Worm (Caenorhabditis elegans) whole organism, L1 larva: ENCODE results near the gene dat-1.
A peak's percentile ranks its signal among the peaks of the same experiment; 100 is the strongest.

Experiments used
- C04F5.9 ChIP-seq: sonication (generic microtip); optimal IDR thresholded peaks from 2 replicates; lab custom pipeline; 2016; ENCODE audit warnings: missing genetic modification characterization, missing compliant biosample characterization
- C34B4.2 ChIP-seq: sonication (generic microtip); optimal IDR thresholded peaks from 2 replicates; lab custom pipeline; 2017; ENCODE audit warnings: mild to moderate bottlenecking, missing genetic modification characterization, missing compliant biosample characterization
- aha-1 ChIP-seq: fragments of 150-350 bp; optimal IDR thresholded peaks from 2 replicates; lab custom pipeline; 2014; ENCODE audit warnings: missing biosample characterization, missing genetic modification characterization
- aly-2 ChIP-seq: fragments of 150-350 bp; optimal IDR thresholded peaks from 2 replicates; lab custom pipeline; 2014; ENCODE audit warnings: missing biosample characterization, missing genetic modification characterization
- blmp-1 ChIP-seq: fragments of 150-350 bp; optimal IDR thresholded peaks from 2 replicates; lab custom pipeline; 2014; ENCODE audit warnings: missing biosample characterization, missing genetic modification characterization
- ceh-8 ChIP-seq: fragments of 200-800 bp; sonication (Bioruptor generic); optimal IDR thresholded peaks from 2 replicates; lab custom pipeline; 2018; ENCODE audit warnings: mild to moderate bottlenecking, missing genetic modification characterization, moderate library complexity, missing compliant biosample characterization
- ceh-88 ChIP-seq: fragments of 200-800 bp; sonication (Bioruptor generic); IDR thresholded peaks from 2 replicates; pipeline ENCODE4 v1.3.6; 2022; ENCODE audit warnings: missing genetic modification characterization, missing compliant biosample characterization
- ces-1 ChIP-seq: fragments of 150-350 bp; optimal IDR thresholded peaks from 2 replicates; lab custom pipeline; 2014; ENCODE audit warnings: missing biosample characterization, missing genetic modification reagents, missing genetic modification characterization
- dpl-1 ChIP-seq, 3 experiments: fragments of 150-350 bp in 2 of 3; sonication (generic microtip) in 1 of 3; optimal IDR thresholded peaks; 2 replicates each; lab custom pipeline; 2014 to 2017; ENCODE audit warnings: missing biosample characterization in 3 of 3, missing genetic modification characterization in 3 of 3, missing genetic modification reagents in 3 of 3
- efl-1 ChIP-seq, 4 experiments: fragments of 150-350 bp; optimal IDR thresholded peaks in 3 of 4; peaks in 1 of 4; 1 replicate in 1 of 4; 2 replicates in 3 of 4; lab custom pipeline; 2014; ENCODE audit warnings: missing biosample characterization in 2 of 4, missing genetic modification characterization in 2 of 4, missing genetic modification reagents in 2 of 4
- efl-3 ChIP-seq: fragments of 200-800 bp; sonication (Bioruptor generic); optimal IDR thresholded peaks from 2 replicates; lab custom pipeline; 2018; ENCODE audit warnings: mild to moderate bottlenecking, missing genetic modification characterization, missing compliant biosample characterization
- egl-27 ChIP-seq, 2 experiments: fragments of 150-350 bp in 1 of 2; sonication (generic microtip); optimal IDR thresholded peaks; 3 replicates each; lab custom pipeline; 2017 to 2018; ENCODE audit warnings: missing biosample characterization in 2 of 2, missing genetic modification characterization in 2 of 2, missing genetic modification reagents in 2 of 2
- elt-2 ChIP-seq: sonication (generic microtip); optimal IDR thresholded peaks from 2 replicates; lab custom pipeline; 2016; ENCODE audit warnings: missing genetic modification characterization, mild to moderate bottlenecking, inconsistent platforms, missing compliant biosample characterization, missing genetic modification reagents
- elt-3 ChIP-seq, 6 experiments: fragments of 150-350 bp in 1 of 6; sonication (generic microtip); optimal IDR thresholded peaks; 2 replicates each; lab custom pipeline; 2017 to 2018; ENCODE audit warnings: missing biosample characterization in 6 of 6, missing genetic modification characterization in 6 of 6, inconsistent platforms in 1 of 6
- ets-5 ChIP-seq: fragments of 200-800 bp; sonication (Bioruptor generic); IDR thresholded peaks from 2 replicates; pipeline ENCODE4 v1.3.6; 2022; ENCODE audit warnings: missing genetic modification characterization, missing compliant biosample characterization
- fkh-10 ChIP-seq: sonication (generic microtip); optimal IDR thresholded peaks from 2 replicates; lab custom pipeline; 2017; ENCODE audit warnings: missing biosample characterization, missing genetic modification reagents, missing genetic modification characterization
- fkh-4 ChIP-seq: sonication (generic microtip); optimal IDR thresholded peaks from 2 replicates; lab custom pipeline; 2016; ENCODE audit warnings: missing compliant biosample characterization, missing genetic modification characterization, borderline replicate concordance
- fos-1 ChIP-seq: fragments of 150-350 bp; optimal IDR thresholded peaks from 2 replicates; lab custom pipeline; 2014; ENCODE audit warnings: missing biosample characterization, missing genetic modification characterization
- grh-1 ChIP-seq: fragments of 200-800 bp; sonication (Bioruptor generic); IDR thresholded peaks from 2 replicates; pipeline ENCODE4 v1.3.6; 2022; ENCODE audit warnings: missing genetic modification reagents, missing genetic modification characterization, missing compliant biosample characterization
- lin-35 ChIP-seq, 2 experiments: fragments of 150-350 bp; optimal IDR thresholded peaks; 2 replicates each; lab custom pipeline; 2014; ENCODE audit warnings: missing biosample characterization in 2 of 2, missing genetic modification characterization in 2 of 2, missing genetic modification reagents in 2 of 2
- lir-3 ChIP-seq: sonication (generic microtip); optimal IDR thresholded peaks from 2 replicates; lab custom pipeline; 2016; ENCODE audit warnings: mild to moderate bottlenecking, missing genetic modification characterization, moderate library complexity, missing compliant biosample characterization; ENCODE audit not compliant: poor library complexity
- lsy-2 ChIP-seq, 2 experiments: fragments of 150-350 bp; optimal IDR thresholded peaks; 2 replicates each; lab custom pipeline; 2014; ENCODE audit warnings: missing biosample characterization in 2 of 2, missing genetic modification characterization in 2 of 2
- mab-9 ChIP-seq: fragments of 200-800 bp; sonication (Bioruptor generic); IDR thresholded peaks from 2 replicates; pipeline ENCODE4 v1.3.6; 2022; ENCODE audit warnings: missing genetic modification reagents, missing genetic modification characterization, missing compliant biosample characterization
- mep-1 ChIP-seq: fragments of 150-350 bp; optimal IDR thresholded peaks from 2 replicates; lab custom pipeline; 2014; ENCODE audit warnings: missing biosample characterization, missing genetic modification characterization
- nhr-11 ChIP-seq: fragments of 150-350 bp; optimal IDR thresholded peaks from 2 replicates; lab custom pipeline; 2014; ENCODE audit warnings: missing biosample characterization, missing genetic modification characterization
- nhr-19 ChIP-seq: fragments of 200-800 bp; sonication (Bioruptor generic); conservative IDR thresholded peaks from 2 replicates; pipeline ENCODE4 v1.3.6; 2022; ENCODE audit warnings: missing genetic modification characterization, missing compliant biosample characterization
- nhr-71 ChIP-seq: sonication (generic microtip); optimal IDR thresholded peaks from 2 replicates; lab custom pipeline; 2016; ENCODE audit warnings: mild to moderate bottlenecking, missing genetic modification characterization, moderate library complexity, missing compliant biosample characterization
- nhr-77 ChIP-seq: fragments of 150-350 bp; optimal IDR thresholded peaks from 2 replicates; lab custom pipeline; 2014; ENCODE audit warnings: missing biosample characterization, missing genetic modification characterization
- nhr-84 ChIP-seq: sonication (generic microtip); optimal IDR thresholded peaks from 2 replicates; lab custom pipeline; 2017; ENCODE audit warnings: missing biosample characterization, missing genetic modification characterization
- nhr-85 ChIP-seq: sonication (generic microtip); peaks from one replicate; lab custom pipeline; 2016; ENCODE audit warnings: missing genetic modification characterization, inconsistent platforms, missing compliant biosample characterization
- pax-3 ChIP-seq: fragments of 200-800 bp; sonication (Bioruptor generic); optimal IDR thresholded peaks from 2 replicates; lab custom pipeline; 2018; ENCODE audit warnings: mild to moderate bottlenecking, missing genetic modification characterization, moderate library complexity, missing compliant biosample characterization
- pqm-1 ChIP-seq: sonication (generic microtip); optimal IDR thresholded peaks from 3 replicates; lab custom pipeline; 2017; ENCODE audit warnings: missing biosample characterization, missing genetic modification characterization
- snpc-4 ChIP-seq: fragments of 150-350 bp; optimal IDR thresholded peaks from 2 replicates; lab custom pipeline; 2014; ENCODE audit warnings: missing biosample characterization, missing genetic modification characterization
- tbx-2 ChIP-seq: sonication (generic microtip); optimal IDR thresholded peaks from 2 replicates; lab custom pipeline; 2016; ENCODE audit warnings: missing genetic modification characterization, missing compliant biosample characterization
- tlp-1 ChIP-seq: fragments of 150-350 bp; optimal IDR thresholded peaks from 2 replicates; lab custom pipeline; 2014; ENCODE audit warnings: missing biosample characterization, missing genetic modification characterization
- unc-130 ChIP-seq: fragments of 150-350 bp; optimal IDR thresholded peaks from 2 replicates; lab custom pipeline; 2017; ENCODE audit warnings: missing biosample characterization, missing genetic modification characterization, inconsistent platforms
- unc-86 ChIP-seq: sonication (generic microtip); optimal IDR thresholded peaks from 2 replicates; lab custom pipeline; 2016; ENCODE audit warnings: missing genetic modification characterization, missing compliant biosample characterization
- unc-98 ChIP-seq: fragments of 200-800 bp; sonication (Bioruptor generic); IDR thresholded peaks from 2 replicates; pipeline ENCODE4 v1.3.6; 2022; ENCODE audit warnings: missing genetic modification characterization, missing compliant biosample characterization
- xbp-1 ChIP-seq: sonication (generic microtip); optimal IDR thresholded peaks from 2 replicates; lab custom pipeline; 2016; ENCODE audit warnings: missing genetic modification characterization, missing compliant biosample characterization
- zag-1 ChIP-seq: fragments of 150-350 bp; optimal IDR thresholded peaks from 2 replicates; lab custom pipeline; 2014; ENCODE audit warnings: missing biosample characterization, missing genetic modification characterization
- zip-4 ChIP-seq: fragments of 200-800 bp; sonication (Bioruptor generic); optimal IDR thresholded peaks from 2 replicates; lab custom pipeline; 2018; ENCODE audit warnings: mild to moderate bottlenecking, missing genetic modification characterization, moderate library complexity, missing compliant biosample characterization
- ztf-4 ChIP-seq: fragments of 150-350 bp; optimal IDR thresholded peaks from 2 replicates; lab custom pipeline; 2014; ENCODE audit warnings: missing biosample characterization, missing genetic modification characterization

The dat-1 gene

ce11 chrIII:9239983-9240382 is 2.8 kb upstream of the dat-1 start, which contains the start of gene saeg-2 (continued):
- no peak for TF ChIP-seq tlp-1 (tag; lab: Kevin White, UChicago)
- TF ChIP-seq nhr-71 (tag; lab: Kevin White, UChicago) = peak; percentile 41
- TF ChIP-seq, all 84 proteins: peak for 22

- TF ChIP-seq efl-1 (optimal IDR thresholded peaks at IDR 0.05; lab: Kevin White, UChicago) (no peak), efl-1 (GFP tag; optimal IDR thresholded peaks at IDR 0.05 in 1 of 2; lab: Kevin White, UChicago) (peak in 1 of 2 experiments; percentile 51), xbp-1 (no peak)
Observed at ce11 chrIII:9247221-9247620, 4.4 kb downstream of the dat-1 start, which contains the start of gene T02C1.1. T02C1.1 (plus strand) TSS chrIII:9247525.

- no peak for TF ChIP-seq unc-86 (tag; lab: Kevin White, UChicago)
- TF ChIP-seq blmp-1 (tag; lab: Kevin White, UChicago) = peak; percentile 20
Observed at ce11 chrIII:9250729-9251128, 8.0 kb downstream of the dat-1 start, which contains the start of gene T02C1.2. T02C1.2 (plus strand) TSS chrIII:9251029.

- TF ChIP-seq aly-2 (tag; lab: Kevin White, UChicago) (no peak), lin-35 (GFP tag; optimal IDR thresholded peaks at IDR 0.05; lab: Kevin White, UChicago) (peak in 1 of 2 experiments; percentile 13), ceh-8 (GFP tag; lab: Kevin White, UChicago) (no peak), mab-9 (GFP tag; lab: Robert Waterston, UW) (no peak), unc-98 (GFP tag; lab: Robert Waterston, UW) (no peak), pax-3 (tag; lab: Kevin White, UChicago) (no peak), nhr-11 (no peak), elt-2 (tag; lab: Kevin White, UChicago) (peak; percentile 50)
Observed at ce11 chrIII:9254988-9255387, 12.2 kb downstream of the dat-1 start.

ce11 chrIII:9255801-9256200 is 13.0 kb downstream of the dat-1 start:
- TF ChIP-seq nhr-77 (tag; lab: Kevin White, UChicago) (no peak), efl-1 (optimal IDR thresholded peaks at IDR 0.05; lab: Kevin White, UChicago) (no peak), efl-1 (GFP tag; optimal IDR thresholded peaks at IDR 0.05 in 1 of 2; lab: Kevin White, UChicago) (peak in 1 of 2 experiments; percentile 86), lir-3 (no peak), nhr-84 (tag; lab: Kevin White, UChicago) (no peak), lin-35 (GFP tag; optimal IDR thresholded peaks at IDR 0.05; lab: Kevin White, UChicago) (no peak), C34B4.2 (no peak), aha-1 (no peak), elt-2 (tag; lab: Kevin White, UChicago) (peak; percentile 81), snpc-4 (no peak), unc-130 (tag; lab: Kevin White, UChicago) (no peak), efl-3 (GFP tag; lab: Kevin White, UChicago) (no peak), ztf-4 (no peak), lsy-2 (tag; optimal IDR thresholded peaks at IDR 0.05; lab: Kevin White, UChicago) (no peak), unc-86 (tag; lab: Kevin White, UChicago) (no peak), fkh-4 (tag; lab: Kevin White, UChicago) (no peak), pqm-1 (tag; lab: Kevin White, UChicago) (peak; percentile 48), C04F5.9 (tag; lab: Kevin White, UChicago) (no peak), grh-1 (no peak), ceh-88 (GFP tag; lab: Robert Waterston, UW) (no peak), nhr-71 (tag; lab: Kevin White, UChicago) (no peak), egl-27 (tag; optimal IDR thresholded peaks at IDR 0.05; lab: Kevin White, UChicago) (no peak), ets-5 (GFP tag; lab: Robert Waterston, UW) (no peak), elt-3 (tag; optimal IDR thresholded peaks at IDR 0.05; lab: Kevin White, UChicago) (no peak), aly-2 (tag; lab: Kevin White, UChicago) (no peak), ces-1 (GFP tag; lab: Kevin White, UChicago) (no peak), mep-1 (no peak), fkh-10 (GFP tag; lab: Kevin White, UChicago) (no peak), nhr-85 (tag; lab: Kevin White, UChicago) (peak; percentile 53), blmp-1 (tag; lab: Kevin White, UChicago) (peak; percentile 2), nhr-19 (GFP tag; lab: Robert Waterston, UW) (no peak), zag-1 (tag; lab: Kevin White, UChicago) (no peak), zip-4 (GFP tag; lab: Kevin White, UChicago) (no peak), tbx-2 (tag; lab: Kevin White, UChicago) (no peak), dpl-1 (GFP tag; optimal IDR thresholded peaks at IDR 0.05; lab: Kevin White, UChicago) (no peak), fos-1 (tag; lab: Kevin White, UChicago) (no peak)
